Worm (Caenorhabditis elegans) whole organism, mixed stage, embryonic: Measurements from ENCODE around the gene F55C10.5.

Source experiments
- M03D4.4 ChIP-seq: sonication (generic microtip); optimal IDR thresholded peaks from 2 replicates; lab custom pipeline; 2017; ENCODE audit warnings: mild to moderate bottlenecking, missing genetic modification characterization, missing compliant biosample characterization
- bed-3 ChIP-seq: fragments of 200-800 bp; sonication (Bioruptor generic); optimal IDR thresholded peaks from 3 replicates; lab custom pipeline; 2018; ENCODE audit warnings: mild to moderate bottlenecking, missing genetic modification characterization, moderate library complexity, missing compliant biosample characterization
- blmp-1 ChIP-seq: fragments of 150-350 bp; optimal IDR thresholded peaks from 2 replicates; lab custom pipeline; 2014; ENCODE audit warnings: missing biosample characterization, missing genetic modification characterization
- ceh-39 ChIP-seq: fragments of 150-350 bp; optimal IDR thresholded peaks from 2 replicates; lab custom pipeline; 2014; ENCODE audit warnings: missing biosample characterization, missing genetic modification characterization
- ceh-43 ChIP-seq: fragments of 200-800 bp; sonication (Bioruptor generic); optimal IDR thresholded peaks from 2 replicates; lab custom pipeline; 2018; ENCODE audit warnings: mild to moderate bottlenecking, missing genetic modification characterization, moderate library complexity, missing compliant biosample characterization
- ceh-83 ChIP-seq: fragments of 200-800 bp; sonication (Bioruptor generic); optimal IDR thresholded peaks from 2 replicates; lab custom pipeline; 2018; ENCODE audit warnings: mild to moderate bottlenecking, missing genetic modification characterization, missing compliant biosample characterization
- ces-1 ChIP-seq: fragments of 150-350 bp; optimal IDR thresholded peaks from 2 replicates; lab custom pipeline; 2014; ENCODE audit warnings: missing biosample characterization, missing genetic modification reagents, missing genetic modification characterization
- cnd-1 ChIP-seq: fragments of 200-800 bp; sonication (Bioruptor generic); optimal IDR thresholded peaks from 2 replicates; lab custom pipeline; 2018; ENCODE audit warnings: mild to moderate bottlenecking, missing genetic modification characterization, missing compliant biosample characterization
- drap-1 ChIP-seq: fragments of 200-800 bp; sonication (Bioruptor generic); optimal IDR thresholded peaks from 3 replicates; lab custom pipeline; 2018; ENCODE audit warnings: mild to moderate bottlenecking, missing genetic modification characterization, missing compliant biosample characterization
- flh-1 ChIP-seq: fragments of 200-800 bp; sonication (Bioruptor generic); optimal IDR thresholded peaks from 2 replicates; lab custom pipeline; 2018; ENCODE audit warnings: mild to moderate bottlenecking, missing genetic modification characterization, moderate library complexity, missing compliant biosample characterization
- ham-2 ChIP-seq: fragments of 200-800 bp; sonication (Bioruptor generic); optimal IDR thresholded peaks from 2 replicates; lab custom pipeline; 2018; ENCODE audit warnings: mild to moderate bottlenecking, missing genetic modification characterization, missing compliant biosample characterization
- hlh-1 ChIP-seq: fragments of 150-350 bp; optimal IDR thresholded peaks from 2 replicates; lab custom pipeline; 2014; ENCODE audit warnings: missing biosample characterization, missing genetic modification reagents, missing genetic modification characterization
- lin-13 ChIP-seq: fragments of 150-350 bp; optimal IDR thresholded peaks from 2 replicates; lab custom pipeline; 2014; ENCODE audit warnings: missing biosample characterization, missing genetic modification characterization
- lin-32 ChIP-seq: fragments of 200-800 bp; sonication (Bioruptor generic); optimal IDR thresholded peaks from 2 replicates; lab custom pipeline; 2018; ENCODE audit warnings: mild to moderate bottlenecking, missing genetic modification characterization, missing compliant biosample characterization
- lsy-2 ChIP-seq: fragments of 150-350 bp; optimal IDR thresholded peaks from 2 replicates; lab custom pipeline; 2014; ENCODE audit warnings: missing biosample characterization, missing genetic modification characterization
- mab-5 ChIP-seq: fragments of 150-350 bp; optimal IDR thresholded peaks from 2 replicates; lab custom pipeline; 2014; ENCODE audit warnings: missing biosample characterization, missing genetic modification characterization
- mep-1 ChIP-seq: fragments of 150-350 bp; optimal IDR thresholded peaks from 2 replicates; lab custom pipeline; 2017; ENCODE audit warnings: missing biosample characterization, missing genetic modification reagents, missing genetic modification characterization, inconsistent platforms
- mls-2 ChIP-seq: sonication (generic microtip); optimal IDR thresholded peaks from 2 replicates; lab custom pipeline; 2016; ENCODE audit warnings: mild to moderate bottlenecking, missing genetic modification characterization, moderate library complexity, missing compliant biosample characterization
- nhr-12 ChIP-seq: fragments of 150-350 bp; optimal IDR thresholded peaks from 2 replicates; lab custom pipeline; 2014; ENCODE audit warnings: missing biosample characterization, missing genetic modification characterization
- nhr-2 ChIP-seq: fragments of 150-350 bp; optimal IDR thresholded peaks from 2 replicates; lab custom pipeline; 2014; ENCODE audit warnings: missing biosample characterization, missing genetic modification characterization
- nhr-28 ChIP-seq: fragments of 150-350 bp; optimal IDR thresholded peaks from 2 replicates; lab custom pipeline; 2014; ENCODE audit warnings: missing biosample characterization, missing genetic modification characterization
- nhr-76 ChIP-seq: sonication (generic microtip); optimal IDR thresholded peaks from 2 replicates; lab custom pipeline; 2017; ENCODE audit warnings: missing biosample characterization, missing genetic modification characterization
- pha-4 ChIP-seq: fragments of 150-350 bp; optimal IDR thresholded peaks from 2 replicates; lab custom pipeline; 2018; ENCODE audit warnings: missing biosample characterization, missing genetic modification reagents, missing genetic modification characterization
- sem-2 ChIP-seq: fragments of 200-800 bp; sonication (Bioruptor generic); optimal IDR thresholded peaks from 2 replicates; lab custom pipeline; 2018; ENCODE audit warnings: mild to moderate bottlenecking, missing genetic modification characterization, missing compliant biosample characterization
- sptf-1 ChIP-seq: sonication (generic microtip); optimal IDR thresholded peaks from 2 replicates; lab custom pipeline; 2017; ENCODE audit warnings: mild to moderate bottlenecking, missing genetic modification characterization, moderate library complexity, missing compliant biosample characterization
- tbx-8 ChIP-seq: fragments of 200-800 bp; sonication (Bioruptor generic); optimal IDR thresholded peaks from 2 replicates; lab custom pipeline; 2018; ENCODE audit warnings: mild to moderate bottlenecking, missing genetic modification characterization, moderate library complexity, missing compliant biosample characterization
- unc-120 ChIP-seq: sonication (generic microtip); optimal IDR thresholded peaks from 2 replicates; lab custom pipeline; 2017; ENCODE audit warnings: missing genetic modification characterization, missing compliant biosample characterization; ENCODE audit not compliant: poor library complexity, severe bottlenecking
- unc-39 ChIP-seq: fragments of 150-350 bp; optimal IDR thresholded peaks from 2 replicates; lab custom pipeline; 2014; ENCODE audit warnings: missing biosample characterization, missing genetic modification characterization
- unc-62 ChIP-seq: fragments of 150-350 bp; optimal IDR thresholded peaks from 2 replicates; lab custom pipeline; 2014; ENCODE audit warnings: missing biosample characterization, missing genetic modification reagents, missing genetic modification characterization
- ztf-11 ChIP-seq: fragments of 150-350 bp; optimal IDR thresholded peaks from 2 replicates; lab custom pipeline; 2014; ENCODE audit warnings: missing biosample characterization, missing genetic modification characterization

Gene F55C10.5

DNA sequence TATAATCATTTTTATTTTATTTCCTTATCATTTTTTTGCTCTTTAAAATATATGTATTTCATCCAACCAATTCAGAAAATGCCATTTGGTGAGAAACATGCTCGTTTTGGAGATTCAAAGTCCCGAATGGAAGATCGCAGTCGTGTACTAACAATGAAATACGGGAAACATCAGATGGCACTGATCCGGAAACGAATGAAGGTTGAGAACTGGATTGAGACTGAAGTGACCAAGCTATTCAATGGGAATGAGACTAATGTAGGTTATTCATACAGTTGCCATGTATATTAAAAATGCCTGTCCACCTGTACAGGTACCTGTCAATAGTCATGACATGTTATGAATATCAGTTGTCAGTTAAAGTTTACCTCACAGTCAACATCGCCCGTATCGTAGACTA lies at the start of gene F55C10.5:
Gene F55C10.5 (plus strand): TSS at position 74 of the 400 bp plus-strand sequence.
- TF ChIP-seq ham-2 (no peak), lsy-2 (tag; lab: Kevin White, UChicago) (no peak), ceh-43 (GFP tag; lab: Kevin White, UChicago) (no peak), unc-39 (tag; lab: Kevin White, UChicago) (no peak), nhr-28 (no peak), mab-5 (tag; lab: Kevin White, UChicago) (no peak), unc-62 (GFP tag; lab: Kevin White, UChicago) (no peak), nhr-12 (tag; lab: Kevin White, UChicago) (no peak), bed-3 (no peak), nhr-2 (tag; lab: Kevin White, UChicago) (no peak), sem-2 (GFP tag; lab: Kevin White, UChicago) (no peak), M03D4.4 (no peak)
- TF ChIP-seq, all 35 proteins: peak for 0

DNA sequence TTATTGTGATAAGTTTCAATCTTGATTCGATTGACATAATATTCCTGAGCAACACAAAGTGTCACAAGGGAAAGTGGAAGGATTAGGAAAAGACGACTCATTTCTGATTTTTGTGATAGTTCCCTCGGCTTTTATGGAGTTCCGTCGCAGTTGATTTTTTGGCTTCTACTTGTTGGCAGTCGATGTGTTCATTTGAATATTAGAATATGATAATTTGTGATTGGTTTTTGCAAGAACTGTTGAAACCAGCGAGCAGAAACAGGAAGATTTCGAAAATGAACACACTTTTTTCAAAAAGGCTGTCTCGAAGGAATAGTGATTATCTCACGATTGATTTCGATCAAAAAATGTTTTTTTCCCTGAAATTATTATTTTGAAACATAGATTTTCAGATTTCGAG lies 48.7 kb upstream of the F55C10.5 start, which contains the start of gene T02E9.6:
Gene T02E9.6 (minus strand): TSS at position 101 of the 400 bp plus-strand sequence.
- TF ChIP-seq pha-4 (tag; lab: Kevin White, UChicago): no peak
- no peak for TF ChIP-seq nhr-76 (tag; lab: Kevin White, UChicago)
- TF ChIP-seq blmp-1 (tag; lab: Kevin White, UChicago): no peak
- no peak for TF ChIP-seq unc-120
- TF ChIP-seq mep-1 (tag; lab: Kevin White, UChicago): no peak
- TF ChIP-seq hlh-1 (tag; lab: Kevin White, UChicago): no peak
- no peak for TF ChIP-seq lin-13 (tag; lab: Kevin White, UChicago)
- TF ChIP-seq drap-1 (GFP tag; lab: Kevin White, UChicago): no peak
- no peak for TF ChIP-seq unc-62 (GFP tag; lab: Kevin White, UChicago)
- no peak for TF ChIP-seq ceh-83
- no peak for TF ChIP-seq ces-1 (GFP tag; lab: Kevin White, UChicago)
- no peak for TF ChIP-seq ztf-11 (tag; lab: Kevin White, UChicago)
- TF ChIP-seq M03D4.4: no peak
- no peak for TF ChIP-seq nhr-2 (tag; lab: Kevin White, UChicago)
- TF ChIP-seq sptf-1: no peak
- TF ChIP-seq ham-2: no peak
- no peak for TF ChIP-seq ceh-39 (tag; lab: Kevin White, UChicago)

DNA sequence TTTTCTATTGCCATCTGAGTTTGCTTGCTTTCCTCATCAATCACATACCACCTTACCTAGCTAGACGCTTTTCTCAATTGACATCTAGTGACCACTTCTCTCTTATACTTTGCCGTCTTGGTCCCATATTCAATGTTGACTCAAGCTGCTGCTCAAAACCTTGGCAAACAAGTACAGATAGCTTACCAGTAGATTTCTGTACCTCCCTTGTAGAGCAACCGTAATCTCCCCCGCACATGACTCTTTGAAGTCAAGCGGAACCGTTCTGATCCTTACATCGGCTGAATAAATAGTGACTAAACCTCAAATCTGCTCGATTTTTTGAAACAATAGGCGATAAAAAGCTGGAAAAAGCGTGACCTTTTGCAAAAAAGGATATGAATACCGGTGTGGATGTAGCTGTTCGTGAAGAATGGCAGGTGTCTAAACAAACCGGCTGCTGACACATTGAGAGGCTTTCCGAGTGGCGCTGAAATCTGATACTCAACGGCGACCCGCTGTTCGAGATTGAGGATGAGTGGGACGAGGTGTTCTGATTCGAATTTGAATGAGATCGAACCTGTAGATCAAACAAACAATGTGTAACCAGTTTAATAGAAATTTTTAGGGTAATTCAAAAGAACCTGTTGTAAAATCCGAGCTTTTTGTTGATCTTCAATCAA lies 47.0 kb upstream of the F55C10.5 start:
- TF ChIP-seq nhr-2 (tag; lab: Kevin White, UChicago) (peak; percentile 8), lin-32 (GFP tag; lab: Kevin White, UChicago) (no peak), ztf-11 (tag; lab: Kevin White, UChicago) (no peak), pha-4 (tag; lab: Kevin White, UChicago) (peak; percentile 4), M03D4.4 (no peak), sem-2 (GFP tag; lab: Kevin White, UChicago) (no peak), nhr-76 (tag; lab: Kevin White, UChicago) (no peak), unc-62 (GFP tag; lab: Kevin White, UChicago) (no peak), cnd-1 (tag; lab: Kevin White, UChicago) (no peak), sptf-1 (no peak)

DNA sequence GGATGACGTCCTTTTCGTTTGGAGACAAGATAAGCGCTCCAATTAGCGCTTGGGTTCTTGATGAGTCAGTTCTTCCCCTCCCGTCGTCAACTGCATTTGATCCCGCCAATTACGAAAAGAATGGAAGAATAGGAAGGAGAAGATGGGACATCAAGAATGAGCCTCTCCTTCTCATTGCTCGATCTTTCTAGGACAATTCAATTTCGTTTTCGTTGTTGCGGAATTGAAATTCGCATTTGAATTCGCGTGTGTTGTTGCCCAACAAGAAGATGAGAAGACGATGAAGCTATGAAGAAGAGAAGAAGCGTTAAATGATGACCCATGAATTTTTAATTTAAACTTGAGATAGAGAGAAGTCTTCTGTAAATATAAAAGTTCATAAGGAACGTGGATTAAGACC lies 46.0 kb upstream of the F55C10.5 start:
- TF ChIP-seq sem-2 (GFP tag; lab: Kevin White, UChicago) (no peak), ces-1 (GFP tag; lab: Kevin White, UChicago) (peak; percentile 91), tbx-8 (GFP tag; lab: Kevin White, UChicago) (no peak), bed-3 (no peak), mab-5 (tag; lab: Kevin White, UChicago) (no peak), blmp-1 (tag; lab: Kevin White, UChicago) (no peak), lin-13 (tag; lab: Kevin White, UChicago) (no peak), cnd-1 (tag; lab: Kevin White, UChicago) (no peak)

DNA sequence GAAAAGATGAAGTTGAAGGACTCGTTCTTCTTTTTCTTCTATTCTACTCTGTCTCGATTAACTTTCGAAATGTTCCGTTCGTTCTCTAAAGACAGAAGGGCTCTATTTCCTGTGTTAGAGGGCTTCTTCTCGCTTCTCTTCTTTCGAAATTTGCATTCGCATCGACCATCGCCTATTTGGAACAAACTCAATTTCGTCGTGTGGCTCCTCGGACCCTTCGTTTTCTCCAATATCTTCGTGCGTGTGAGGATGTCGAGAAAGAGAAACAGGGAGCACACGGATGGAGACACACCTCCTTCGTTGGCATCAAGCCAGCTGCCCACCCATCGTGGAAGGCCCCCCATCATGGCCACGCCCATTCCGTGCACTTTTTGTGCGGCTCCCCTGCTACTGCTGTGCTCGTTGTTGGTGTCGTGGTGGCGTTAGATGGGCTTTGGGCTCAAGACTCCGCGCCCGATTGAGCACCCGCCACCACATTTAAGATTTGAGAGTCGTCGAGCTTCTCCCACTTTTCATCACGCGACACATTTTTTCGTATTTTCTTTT lies 41.7 kb upstream of the F55C10.5 start:
- TF ChIP-seq flh-1 (no peak), ces-1 (GFP tag; lab: Kevin White, UChicago) (peak; percentile 95), ceh-39 (tag; lab: Kevin White, UChicago) (no peak), mls-2 (tag; lab: Kevin White, UChicago) (peak; percentile 43), mab-5 (tag; lab: Kevin White, UChicago) (no peak)
